Worm (Caenorhabditis elegans) whole organism, L1 larva: ENCODE measurements around the gene iffb-1.

Experiments used
- C16A3.4 ChIP-seq: fragments of 150-350 bp; optimal IDR thresholded peaks from 2 replicates; lab custom pipeline; 2014; ENCODE audit warnings: missing biosample characterization, missing genetic modification characterization
- C34B4.2 ChIP-seq: sonication (generic microtip); optimal IDR thresholded peaks from 2 replicates; lab custom pipeline; 2017; ENCODE audit warnings: mild to moderate bottlenecking, missing genetic modification characterization, missing compliant biosample characterization
- Y116A8C.19 ChIP-seq: sonication (generic microtip); optimal IDR thresholded peaks from 2 replicates; lab custom pipeline; 2016; ENCODE audit warnings: missing compliant biosample characterization, missing genetic modification characterization, borderline replicate concordance
- aly-2 ChIP-seq: fragments of 150-350 bp; optimal IDR thresholded peaks from 2 replicates; lab custom pipeline; 2014; ENCODE audit warnings: missing biosample characterization, missing genetic modification characterization
- ceh-63 ChIP-seq: fragments of 200-800 bp; sonication (Bioruptor generic); optimal IDR thresholded peaks from 2 replicates; lab custom pipeline; 2018; ENCODE audit warnings: mild to moderate bottlenecking, missing genetic modification characterization, missing compliant biosample characterization
- ceh-8 ChIP-seq: fragments of 200-800 bp; sonication (Bioruptor generic); optimal IDR thresholded peaks from 2 replicates; lab custom pipeline; 2018; ENCODE audit warnings: mild to moderate bottlenecking, missing genetic modification characterization, moderate library complexity, missing compliant biosample characterization
- dsc-1 ChIP-seq: sonication (generic microtip); optimal IDR thresholded peaks from 2 replicates; lab custom pipeline; 2016; ENCODE audit warnings: mild to moderate bottlenecking, missing genetic modification characterization, missing compliant biosample characterization
- efl-1 ChIP-seq, 4 experiments: fragments of 150-350 bp; optimal IDR thresholded peaks in 3 of 4; peaks in 1 of 4; 1 replicate in 1 of 4; 2 replicates in 3 of 4; lab custom pipeline; 2014; ENCODE audit warnings: missing biosample characterization in 2 of 4, missing genetic modification characterization in 2 of 4, missing genetic modification reagents in 2 of 4
- efl-3 ChIP-seq: fragments of 200-800 bp; sonication (Bioruptor generic); optimal IDR thresholded peaks from 2 replicates; lab custom pipeline; 2018; ENCODE audit warnings: mild to moderate bottlenecking, missing genetic modification characterization, missing compliant biosample characterization
- elt-3 ChIP-seq, 6 experiments: fragments of 150-350 bp in 1 of 6; sonication (generic microtip); optimal IDR thresholded peaks; 2 replicates each; lab custom pipeline; 2017 to 2018; ENCODE audit warnings: missing biosample characterization in 6 of 6, missing genetic modification characterization in 6 of 6, inconsistent platforms in 1 of 6
- ets-5 ChIP-seq: fragments of 200-800 bp; sonication (Bioruptor generic); IDR thresholded peaks from 2 replicates; pipeline ENCODE4 v1.3.6; 2022; ENCODE audit warnings: missing genetic modification characterization, missing compliant biosample characterization
- fkh-4 ChIP-seq: sonication (generic microtip); optimal IDR thresholded peaks from 2 replicates; lab custom pipeline; 2016; ENCODE audit warnings: missing compliant biosample characterization, missing genetic modification characterization, borderline replicate concordance
- jun-1 ChIP-seq: fragments of 150-350 bp; optimal IDR thresholded peaks from 2 replicates; lab custom pipeline; 2014; ENCODE audit warnings: missing biosample characterization, missing genetic modification reagents, missing genetic modification characterization
- lin-14 ChIP-seq: fragments of 200-800 bp; sonication (Bioruptor generic); optimal IDR thresholded peaks from 2 replicates; lab custom pipeline; 2018; ENCODE audit warnings: mild to moderate bottlenecking, missing genetic modification characterization, moderate library complexity, missing compliant biosample characterization
- lin-15B ChIP-seq: fragments of 150-350 bp; sonication (generic microtip); optimal IDR thresholded peaks from 3 replicates; lab custom pipeline; 2014; ENCODE audit warnings: missing biosample characterization, missing genetic modification characterization
- lsy-2 ChIP-seq, 2 experiments: fragments of 150-350 bp; optimal IDR thresholded peaks; 2 replicates each; lab custom pipeline; 2014; ENCODE audit warnings: missing biosample characterization in 2 of 2, missing genetic modification characterization in 2 of 2
- nhr-11 ChIP-seq: fragments of 150-350 bp; optimal IDR thresholded peaks from 2 replicates; lab custom pipeline; 2014; ENCODE audit warnings: missing biosample characterization, missing genetic modification characterization
- nhr-19 ChIP-seq: fragments of 200-800 bp; sonication (Bioruptor generic); conservative IDR thresholded peaks from 2 replicates; pipeline ENCODE4 v1.3.6; 2022; ENCODE audit warnings: missing genetic modification characterization, missing compliant biosample characterization
- nhr-85 ChIP-seq: sonication (generic microtip); peaks from one replicate; lab custom pipeline; 2016; ENCODE audit warnings: missing genetic modification characterization, inconsistent platforms, missing compliant biosample characterization
- nhr-90 ChIP-seq: sonication (generic microtip); optimal IDR thresholded peaks from 2 replicates; lab custom pipeline; 2016; ENCODE audit warnings: mild to moderate bottlenecking, missing genetic modification characterization, missing compliant biosample characterization; ENCODE audit not compliant: poor library complexity
- pag-3 ChIP-seq: sonication (generic microtip); optimal IDR thresholded peaks from 2 replicates; lab custom pipeline; 2017; ENCODE audit warnings: missing genetic modification characterization, mild to moderate bottlenecking, missing compliant biosample characterization, antibody characterized with exemption, borderline replicate concordance; ENCODE audit not compliant: insufficient read depth
- skn-1 ChIP-seq: fragments of 150-350 bp; optimal IDR thresholded peaks from 2 replicates; lab custom pipeline; 2014; ENCODE audit warnings: missing biosample characterization, missing genetic modification characterization
- snpc-4 ChIP-seq: fragments of 150-350 bp; optimal IDR thresholded peaks from 2 replicates; lab custom pipeline; 2014; ENCODE audit warnings: missing biosample characterization, missing genetic modification characterization
- sup-37 ChIP-seq: fragments of 200-800 bp; sonication (Bioruptor generic); optimal IDR thresholded peaks from 2 replicates; lab custom pipeline; 2018; ENCODE audit warnings: mild to moderate bottlenecking, missing genetic modification characterization, missing compliant biosample characterization
- tlp-1 ChIP-seq: fragments of 150-350 bp; optimal IDR thresholded peaks from 2 replicates; lab custom pipeline; 2014; ENCODE audit warnings: missing biosample characterization, missing genetic modification characterization
- unc-130 ChIP-seq: fragments of 150-350 bp; optimal IDR thresholded peaks from 2 replicates; lab custom pipeline; 2017; ENCODE audit warnings: missing biosample characterization, missing genetic modification characterization, inconsistent platforms
- unc-62 ChIP-seq: fragments of 150-350 bp; optimal IDR thresholded peaks from 2 replicates; lab custom pipeline; 2014; ENCODE audit warnings: missing biosample characterization, missing genetic modification reagents, missing genetic modification characterization
- unc-86 ChIP-seq: sonication (generic microtip); optimal IDR thresholded peaks from 2 replicates; lab custom pipeline; 2016; ENCODE audit warnings: missing genetic modification characterization, missing compliant biosample characterization
- vab-15 ChIP-seq: sonication (generic microtip); optimal IDR thresholded peaks from 2 replicates; lab custom pipeline; 2017; ENCODE audit warnings: missing genotype, mild to moderate bottlenecking, missing genetic modification characterization, missing compliant biosample characterization
- zag-1 ChIP-seq: fragments of 150-350 bp; optimal IDR thresholded peaks from 2 replicates; lab custom pipeline; 2014; ENCODE audit warnings: missing biosample characterization, missing genetic modification characterization
- zip-4 ChIP-seq: fragments of 200-800 bp; sonication (Bioruptor generic); optimal IDR thresholded peaks from 2 replicates; lab custom pipeline; 2018; ENCODE audit warnings: mild to moderate bottlenecking, missing genetic modification characterization, moderate library complexity, missing compliant biosample characterization
- ztf-11 ChIP-seq, 2 experiments: sonication (generic microtip); optimal IDR thresholded peaks; 2 replicates each; lab custom pipeline; 2016 to 2017; ENCODE audit warnings: missing genetic modification characterization in 2 of 2, missing biosample characterization in 1 of 2, missing compliant biosample characterization in 1 of 2
- ztf-4 ChIP-seq: fragments of 150-350 bp; optimal IDR thresholded peaks from 2 replicates; lab custom pipeline; 2014; ENCODE audit warnings: missing biosample characterization, missing genetic modification characterization

iffb-1 gene

DNA sequence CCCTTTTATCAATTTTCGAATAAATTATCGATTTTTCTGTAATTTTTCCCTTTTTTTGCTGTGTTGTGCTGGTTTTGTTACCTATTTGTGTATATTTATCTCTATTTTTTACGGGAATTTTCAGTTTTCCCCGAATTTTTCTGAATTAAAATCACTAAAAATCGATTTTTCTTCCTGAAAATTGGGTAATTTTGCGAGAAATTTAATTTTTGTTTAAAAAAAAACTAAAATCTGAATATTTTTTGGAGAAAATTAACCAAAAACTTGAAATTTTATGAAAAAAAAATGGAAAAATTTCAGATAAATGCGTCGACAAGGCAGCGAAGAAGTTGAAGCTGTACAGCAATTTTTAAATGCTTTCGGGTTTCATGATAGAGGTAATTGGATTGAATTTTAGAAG is 33.1 kb downstream of the iffb-1 start, which contains the start of gene gip-1:
Gene gip-1, plus strand, starts transcription at position 301 of the 400 bp plus-strand sequence.
- TF ChIP-seq tlp-1 (tag; lab: Kevin White, UChicago), result no peak
- peak; percentile 9 for TF ChIP-seq nhr-85 (tag; lab: Kevin White, UChicago)

DNA sequence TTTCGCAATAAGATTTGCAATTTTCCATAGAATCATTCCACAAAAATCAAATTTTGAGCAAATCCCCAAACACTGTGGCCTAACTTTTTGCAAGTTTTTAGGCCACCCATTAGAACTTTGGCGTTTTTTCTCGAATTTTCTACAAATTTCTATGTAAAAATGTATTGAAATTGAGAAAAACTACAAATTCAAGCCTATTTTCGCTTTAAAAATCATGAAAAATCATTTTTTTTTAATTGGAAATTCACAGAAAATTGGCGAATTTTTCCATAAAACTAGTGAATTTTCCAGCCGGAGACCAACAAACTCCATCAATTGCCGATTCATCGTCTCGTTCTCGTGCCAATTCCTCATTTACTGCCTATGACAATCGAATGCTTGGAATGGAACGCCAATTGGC is 35.7 kb downstream of the iffb-1 start:
- TF ChIP-seq efl-1 (optimal IDR thresholded peaks at IDR 0.05; lab: Kevin White, UChicago) (no peak), efl-1 (GFP tag; optimal IDR thresholded peaks at IDR 0.05 in 1 of 2; lab: Kevin White, UChicago) (peak in 1 of 2 experiments; percentile 91), skn-1 (tag; lab: Kevin White, UChicago) (no peak), tlp-1 (tag; lab: Kevin White, UChicago) (no peak), pag-3 (tag; lab: Kevin White, UChicago) (no peak)

DNA sequence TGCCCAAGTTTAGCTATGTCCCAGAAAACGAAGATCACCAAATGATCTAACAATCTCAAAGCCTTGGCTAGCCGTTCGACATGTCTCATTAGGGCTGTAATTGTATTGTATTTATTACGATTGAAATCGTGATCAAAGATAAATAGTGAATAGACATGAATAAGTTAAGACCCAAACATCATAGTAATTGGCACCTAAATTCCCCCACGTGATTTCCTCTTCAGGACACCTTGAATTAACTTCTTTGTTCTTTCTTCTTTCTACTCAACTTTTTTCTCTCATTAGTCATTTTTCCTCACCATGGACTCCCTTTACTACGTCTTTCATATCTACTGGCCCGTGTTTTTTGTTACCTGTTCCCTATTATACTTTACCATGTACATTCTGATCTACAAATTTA is 48.4 kb downstream of the iffb-1 start, which contains the start of gene srd-69:
Gene srd-69, plus strand, starts transcription at position 301 of the 400 bp plus-strand sequence.
- TF ChIP-seq lin-14 (GFP tag; lab: Kevin White, UChicago), result no peak
- no peak for TF ChIP-seq efl-3 (GFP tag; lab: Kevin White, UChicago)
- TF ChIP-seq zag-1 (tag; lab: Kevin White, UChicago), result no peak
- TF ChIP-seq fkh-4 (tag; lab: Kevin White, UChicago), result no peak
- TF ChIP-seq unc-86 (tag; lab: Kevin White, UChicago), result no peak
- no peak for TF ChIP-seq unc-62
- no peak for TF ChIP-seq vab-15 (tag; lab: Kevin White, UChicago)
- TF ChIP-seq nhr-90 (tag; lab: Kevin White, UChicago), result no peak
- TF ChIP-seq ceh-63 (GFP tag; lab: Kevin White, UChicago), result no peak
- no peak for TF ChIP-seq zip-4 (GFP tag; lab: Kevin White, UChicago)
- no peak for TF ChIP-seq jun-1 (tag; lab: Kevin White, UChicago)
- TF ChIP-seq lsy-2 (tag; optimal IDR thresholded peaks at IDR 0.05; lab: Kevin White, UChicago), result no peak
- TF ChIP-seq elt-3 (tag; optimal IDR thresholded peaks at IDR 0.05; lab: Kevin White, UChicago), result no peak
- TF ChIP-seq Y116A8C.19 (tag; lab: Kevin White, UChicago), result no peak
- TF ChIP-seq snpc-4 (tag; lab: Kevin White, UChicago), result no peak
- no peak for TF ChIP-seq C34B4.2 (tag; lab: Kevin White, UChicago)

DNA sequence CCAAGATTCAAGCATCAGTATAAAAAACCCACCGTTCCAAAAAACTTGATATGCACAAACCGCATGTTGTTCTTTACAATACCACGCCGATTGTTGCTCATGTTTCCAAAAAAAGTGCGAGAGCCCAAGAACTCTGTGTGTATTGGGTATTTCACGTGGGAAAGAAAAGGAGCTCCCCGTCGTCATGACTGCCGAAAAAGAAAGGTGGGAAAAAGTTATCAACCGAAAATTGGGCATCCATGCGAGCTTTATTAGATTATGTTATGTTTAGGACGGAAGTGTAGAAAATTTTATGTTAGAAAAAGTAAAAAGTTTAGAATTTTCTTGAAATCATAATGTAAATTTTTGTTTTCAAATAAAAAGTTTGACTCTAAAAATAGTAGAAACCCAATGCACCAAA is 54.2 kb downstream of the iffb-1 start, which contains the start of gene H04J21.4:
Gene H04J21.4, minus strand, starts transcription at position 101 of the 400 bp plus-strand sequence.
- TF ChIP-seq ets-5 (GFP tag; lab: Robert Waterston, UW), result no peak
- no peak for TF ChIP-seq nhr-19 (GFP tag; lab: Robert Waterston, UW)
- TF ChIP-seq ceh-8, result no peak
- TF ChIP-seq nhr-85 (tag; lab: Kevin White, UChicago), result peak; percentile 39

DNA sequence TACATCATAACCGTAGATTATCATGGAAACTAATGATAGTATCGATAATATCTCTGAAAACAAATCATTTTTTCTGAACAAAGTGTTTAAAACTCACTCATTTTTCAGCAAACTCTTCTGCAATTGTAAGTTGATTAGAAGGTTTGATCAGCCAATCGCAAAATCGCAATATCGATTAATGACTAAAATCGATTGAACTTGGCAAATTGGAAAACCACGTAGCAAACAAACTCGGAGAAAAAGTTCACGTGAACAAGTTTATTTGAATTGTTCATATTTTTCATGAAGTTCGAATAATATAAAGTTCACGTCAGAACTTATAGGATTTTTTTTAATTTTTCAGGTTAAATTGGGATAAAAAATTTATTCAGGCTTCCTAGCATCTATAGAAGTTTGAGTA is 57.6 kb downstream of the iffb-1 start, which contains the start of gene H04J21.1:
Gene H04J21.1, minus strand, starts transcription at position 101 of the 400 bp plus-strand sequence.
- TF ChIP-seq ztf-4 (tag; lab: Kevin White, UChicago) (no peak), nhr-85 (tag; lab: Kevin White, UChicago) (no peak), C16A3.4 (tag; lab: Kevin White, UChicago) (no peak), unc-86 (tag; lab: Kevin White, UChicago) (no peak), nhr-90 (tag; lab: Kevin White, UChicago) (no peak), ceh-63 (GFP tag; lab: Kevin White, UChicago) (no peak), sup-37 (GFP tag; lab: Kevin White, UChicago) (no peak), ztf-11 (tag; optimal IDR thresholded peaks at IDR 0.05; lab: Kevin White, UChicago) (no peak), unc-130 (tag; lab: Kevin White, UChicago) (no peak), nhr-11 (tag; lab: Kevin White, UChicago) (no peak), dsc-1 (tag; lab: Kevin White, UChicago) (no peak), vab-15 (tag; lab: Kevin White, UChicago) (no peak), lin-15B (tag; lab: Kevin White, UChicago) (no peak), aly-2 (tag; lab: Kevin White, UChicago) (no peak)
